Worm (Caenorhabditis elegans) whole organism, midembryonic: ENCODE data around the gene C16A3.2.

ENCODE experiments used
- T22C8.4 ChIP-seq: fragments of 200-800 bp; sonication (Bioruptor generic); IDR thresholded peaks from 2 replicates; pipeline ENCODE4 v1.3.6; 2022; ENCODE audit warnings: missing genetic modification characterization, missing compliant biosample characterization
- cog-1 ChIP-seq: sonication (generic microtip); optimal IDR thresholded peaks from 2 replicates; lab custom pipeline; 2016; ENCODE audit warnings: missing genetic modification characterization, missing compliant biosample characterization
- flt-1 ChIP-seq: fragments of 200-800 bp; sonication (Bioruptor generic); IDR thresholded peaks from 2 replicates; pipeline ENCODE4 v1.3.6; 2022; ENCODE audit warnings: missing genetic modification characterization, missing compliant biosample characterization
- klf-2 ChIP-seq: fragments of 200-800 bp; sonication (Bioruptor generic); conservative IDR thresholded peaks from 2 replicates; pipeline ENCODE4 v1.3.6; 2022; ENCODE audit warnings: missing genetic modification reagents, missing genetic modification characterization, missing compliant biosample characterization
- med-1 ChIP-seq: sonication (generic microtip); optimal IDR thresholded peaks from 2 replicates; lab custom pipeline; 2017; ENCODE audit warnings: missing genetic modification characterization, mild to moderate bottlenecking, missing compliant biosample characterization, antibody characterized with exemption, missing genetic modification reagents; ENCODE audit not compliant: insufficient read depth
- ref-1 ChIP-seq: fragments of 200-800 bp; sonication (Bioruptor generic); conservative IDR thresholded peaks from 2 replicates; pipeline ENCODE4 v1.3.6; 2022; ENCODE audit warnings: missing genetic modification reagents, missing genetic modification characterization, missing compliant biosample characterization
- tab-1 ChIP-seq: fragments of 200-800 bp; sonication (Bioruptor generic); IDR thresholded peaks from 2 replicates; pipeline ENCODE4 v1.3.6; 2022; ENCODE audit warnings: missing genetic modification characterization, missing compliant biosample characterization
- ztf-23 ChIP-seq: fragments of 200-800 bp; sonication (Bioruptor generic); IDR thresholded peaks from 2 replicates; pipeline ENCODE4 v1.3.6; 2022; ENCODE audit warnings: missing genetic modification reagents, missing genetic modification characterization, missing compliant biosample characterization
- ztf-29 ChIP-seq: fragments of 200-800 bp; sonication (Bioruptor generic); IDR thresholded peaks from 2 replicates; pipeline ENCODE4 v1.3.6; 2022; ENCODE audit warnings: missing genetic modification reagents, missing genetic modification characterization, missing compliant biosample characterization

C16A3.2 gene

ce11 chrIII:6352459-6352858 lies 37.2 kb upstream of the C16A3.2 start:
- TF ChIP-seq ztf-23 (GFP tag; lab: Robert Waterston, UW) (no peak), tab-1 (GFP tag; lab: Robert Waterston, UW) (no peak), ztf-29 (no peak), klf-2 (no peak), med-1 (GFP tag; lab: Kevin White, UChicago) (no peak), T22C8.4 (GFP tag; lab: Robert Waterston, UW) (no peak), cog-1 (tag; lab: Kevin White, UChicago) (no peak), flt-1 (GFP tag; lab: Robert Waterston, UW) (no peak), ref-1 (GFP tag; lab: Robert Waterston, UW) (no peak)

- TF ChIP-seq tab-1 (GFP tag; lab: Robert Waterston, UW) (no peak), ztf-23 (GFP tag; lab: Robert Waterston, UW) (no peak), flt-1 (GFP tag; lab: Robert Waterston, UW) (no peak), ref-1 (GFP tag; lab: Robert Waterston, UW) (no peak), ztf-29 (no peak), med-1 (GFP tag; lab: Kevin White, UChicago) (no peak), klf-2 (no peak), cog-1 (tag; lab: Kevin White, UChicago) (no peak), T22C8.4 (GFP tag; lab: Robert Waterston, UW) (no peak)
These were observed 36.5 kb upstream of the C16A3.2 start, which contains the start of gene akap-1 for ce11 chrIII:6353084-6353483. Gene akap-1 (plus strand): TSS chrIII:6353384.

- TF ChIP-seq ztf-29 = no peak
- no peak for TF ChIP-seq klf-2
- no peak for TF ChIP-seq T22C8.4 (GFP tag; lab: Robert Waterston, UW)
- TF ChIP-seq flt-1 (GFP tag; lab: Robert Waterston, UW) = no peak
- no peak for TF ChIP-seq ztf-23 (GFP tag; lab: Robert Waterston, UW)
- no peak for TF ChIP-seq tab-1 (GFP tag; lab: Robert Waterston, UW)
- no peak for TF ChIP-seq cog-1 (tag; lab: Kevin White, UChicago)
- TF ChIP-seq ref-1 (GFP tag; lab: Robert Waterston, UW) = no peak
- TF ChIP-seq med-1 (GFP tag; lab: Kevin White, UChicago) = no peak
These were observed 34.3 kb upstream of the C16A3.2 start for ce11 chrIII:6355359-6355758.

- TF ChIP-seq ref-1 (GFP tag; lab: Robert Waterston, UW) (no peak), T22C8.4 (GFP tag; lab: Robert Waterston, UW) (no peak), ztf-23 (GFP tag; lab: Robert Waterston, UW) (no peak), flt-1 (GFP tag; lab: Robert Waterston, UW) (no peak), cog-1 (tag; lab: Kevin White, UChicago) (no peak), med-1 (GFP tag; lab: Kevin White, UChicago) (no peak), ztf-29 (no peak), klf-2 (no peak), tab-1 (GFP tag; lab: Robert Waterston, UW) (no peak)
These were observed 33.6 kb upstream of the C16A3.2 start for ce11 chrIII:6356007-6356406.

- no peak for TF ChIP-seq flt-1 (GFP tag; lab: Robert Waterston, UW)
These were observed 32.9 kb upstream of the C16A3.2 start for ce11 chrIII:6356764-6357163.

ce11 chrIII:6358704-6359103 lies 30.9 kb upstream of the C16A3.2 start:
- TF ChIP-seq T22C8.4 (GFP tag; lab: Robert Waterston, UW) = no peak
- TF ChIP-seq cog-1 (tag; lab: Kevin White, UChicago) = no peak
- TF ChIP-seq flt-1 (GFP tag; lab: Robert Waterston, UW) = no peak
- TF ChIP-seq ref-1 (GFP tag; lab: Robert Waterston, UW) = no peak
- TF ChIP-seq klf-2 = no peak
- TF ChIP-seq tab-1 (GFP tag; lab: Robert Waterston, UW) = no peak
- no peak for TF ChIP-seq ztf-29
- no peak for TF ChIP-seq med-1 (GFP tag; lab: Kevin White, UChicago)
- TF ChIP-seq ztf-23 (GFP tag; lab: Robert Waterston, UW) = no peak

- no peak for TF ChIP-seq tab-1 (GFP tag; lab: Robert Waterston, UW)
- no peak for TF ChIP-seq ztf-29
- no peak for TF ChIP-seq med-1 (GFP tag; lab: Kevin White, UChicago)
- no peak for TF ChIP-seq ref-1 (GFP tag; lab: Robert Waterston, UW)
- TF ChIP-seq klf-2 = no peak
- no peak for TF ChIP-seq flt-1 (GFP tag; lab: Robert Waterston, UW)
- TF ChIP-seq ztf-23 (GFP tag; lab: Robert Waterston, UW) = no peak
- TF ChIP-seq T22C8.4 (GFP tag; lab: Robert Waterston, UW) = no peak
- no peak for TF ChIP-seq cog-1 (tag; lab: Kevin White, UChicago)
These were observed 30.3 kb upstream of the C16A3.2 start for ce11 chrIII:6359171-6359854.

ce11 chrIII:6360114-6360513 lies 29.5 kb upstream of the C16A3.2 start:
- no peak for TF ChIP-seq ztf-23 (GFP tag; lab: Robert Waterston, UW)
- no peak for TF ChIP-seq flt-1 (GFP tag; lab: Robert Waterston, UW)
- no peak for TF ChIP-seq ztf-29
- no peak for TF ChIP-seq tab-1 (GFP tag; lab: Robert Waterston, UW)
- TF ChIP-seq cog-1 (tag; lab: Kevin White, UChicago) = no peak
- TF ChIP-seq ref-1 (GFP tag; lab: Robert Waterston, UW) = no peak
- TF ChIP-seq med-1 (GFP tag; lab: Kevin White, UChicago) = no peak
- no peak for TF ChIP-seq klf-2
- TF ChIP-seq T22C8.4 (GFP tag; lab: Robert Waterston, UW) = no peak

- no peak for TF ChIP-seq tab-1 (GFP tag; lab: Robert Waterston, UW)
- TF ChIP-seq flt-1 (GFP tag; lab: Robert Waterston, UW) = no peak
- no peak for TF ChIP-seq ref-1 (GFP tag; lab: Robert Waterston, UW)
- no peak for TF ChIP-seq ztf-29
- no peak for TF ChIP-seq ztf-23 (GFP tag; lab: Robert Waterston, UW)
- TF ChIP-seq klf-2 = no peak
- TF ChIP-seq T22C8.4 (GFP tag; lab: Robert Waterston, UW) = no peak
- TF ChIP-seq med-1 (GFP tag; lab: Kevin White, UChicago) = no peak
- no peak for TF ChIP-seq cog-1 (tag; lab: Kevin White, UChicago)
These were observed 28.8 kb upstream of the C16A3.2 start for ce11 chrIII:6360825-6361224.
